Worm (Caenorhabditis elegans): ENCODE measurements around the gene ttr-11.

ttr-11 gene

ce11 chrV:20636855-20637254, 33.7 kb downstream of the ttr-11 start, which contains the start of gene ttr-13:
ttr-13 (minus strand) TSS chrV:20636955.
- TF ChIP-seq nhr-77 (tag; optimal IDR thresholded peaks at IDR 0.05) (no peak), nhr-11 (tag; optimal IDR thresholded peaks at IDR 0.05) (no peak), ceh-82 (tag; optimal IDR thresholded peaks at IDR 0.05) (no peak), ztf-11 (tag; optimal IDR thresholded peaks at IDR 0.05) (no peak), unc-55 (GFP tag; optimal IDR thresholded peaks at IDR 0.05) (no peak), mbf-1 (tag; optimal IDR thresholded peaks at IDR 0.05) (no peak), elt-1 (tag; optimal IDR thresholded peaks at IDR 0.05) (no peak), lin-13 (GFP tag; optimal IDR thresholded peaks at IDR 0.05) (no peak), nhr-25 (tag; optimal IDR thresholded peaks at IDR 0.05) (no peak), alr-1 (tag; optimal IDR thresholded peaks at IDR 0.05) (no peak), aly-2 (tag; optimal IDR thresholded peaks at IDR 0.05) (no peak), ama-1 (optimal IDR thresholded peaks at IDR 0.05) (no peak), dmd-4 (tag; optimal IDR thresholded peaks at IDR 0.05) (no peak), unc-39 (tag; optimal IDR thresholded peaks at IDR 0.05) (no peak), ztf-4 (tag; optimal IDR thresholded peaks at IDR 0.05) (no peak), crh-2 (tag; optimal IDR thresholded peaks at IDR 0.05) (no peak), nhr-6 (tag; optimal IDR thresholded peaks at IDR 0.05) (no peak), elt-3 (tag; optimal IDR thresholded peaks at IDR 0.05) (no peak)

DNA sequence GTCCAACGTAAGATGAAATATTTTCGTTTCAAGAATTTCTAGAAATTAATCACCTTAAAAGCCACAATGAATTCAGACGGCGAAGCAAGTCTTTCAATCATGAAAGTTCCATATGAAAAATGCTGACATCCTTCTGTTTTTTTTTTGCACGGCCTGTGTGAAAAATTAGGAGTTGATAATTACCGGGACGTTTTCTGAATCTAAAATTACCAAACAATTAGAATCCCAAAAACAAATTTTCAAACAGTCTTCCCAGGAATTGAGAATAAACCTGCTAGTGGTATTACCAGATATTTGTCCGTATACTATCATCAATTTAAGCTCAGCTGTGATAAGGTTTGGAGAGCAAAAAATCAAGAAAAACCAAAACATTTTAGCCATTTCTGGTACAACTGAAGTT, 35.2 kb downstream of the ttr-11 start, which contains the start of gene Y44A6B.3:
TSS of gene Y44A6B.3 (minus strand) at position 101 of the 400 bp plus-strand sequence.
- no peak for TF ChIP-seq gmeb-1 (tag; optimal IDR thresholded peaks at IDR 0.05)
- TF ChIP-seq lin-11 (tag; optimal IDR thresholded peaks at IDR 0.05), result no peak
- no peak for TF ChIP-seq nhr-11 (tag; optimal IDR thresholded peaks at IDR 0.05)
- no peak for TF ChIP-seq ztf-4 (tag; optimal IDR thresholded peaks at IDR 0.05)
- no peak for TF ChIP-seq sma-9 (GFP tag; optimal IDR thresholded peaks at IDR 0.05)
- TF ChIP-seq sma-9 (tag; optimal IDR thresholded peaks at IDR 0.05), result no peak
- no peak for TF ChIP-seq lin-39 (tag; optimal IDR thresholded peaks at IDR 0.05)
- no peak for TF ChIP-seq sem-4 (tag; optimal IDR thresholded peaks at IDR 0.05)
- TF ChIP-seq nhr-237 (tag; optimal IDR thresholded peaks at IDR 0.05), result no peak
- TF ChIP-seq sma-3 (GFP tag; optimal IDR thresholded peaks at IDR 0.05), result no peak
- no peak for TF ChIP-seq mab-5 (tag; optimal IDR thresholded peaks at IDR 0.05)
- TF ChIP-seq alr-1 (tag; optimal IDR thresholded peaks at IDR 0.05), result no peak
- TF ChIP-seq C34F6.9 (tag; optimal IDR thresholded peaks at IDR 0.05), result no peak
- TF ChIP-seq unc-62 (GFP tag; optimal IDR thresholded peaks at IDR 0.05), result no peak
- no peak for TF ChIP-seq ztf-1 (GFP tag; conservative IDR thresholded peaks at IDR 0.05)
- TF ChIP-seq aly-2 (tag; optimal IDR thresholded peaks at IDR 0.05), result no peak
- TF ChIP-seq mdl-1 (tag; optimal IDR thresholded peaks at IDR 0.05), result no peak
- TF ChIP-seq nhr-77 (tag; optimal IDR thresholded peaks at IDR 0.05), result no peak
- TF ChIP-seq snpc-4 (tag; optimal IDR thresholded peaks at IDR 0.05), result no peak
- TF ChIP-seq R02D3.7 (tag; optimal IDR thresholded peaks at IDR 0.05), result no peak

DNA sequence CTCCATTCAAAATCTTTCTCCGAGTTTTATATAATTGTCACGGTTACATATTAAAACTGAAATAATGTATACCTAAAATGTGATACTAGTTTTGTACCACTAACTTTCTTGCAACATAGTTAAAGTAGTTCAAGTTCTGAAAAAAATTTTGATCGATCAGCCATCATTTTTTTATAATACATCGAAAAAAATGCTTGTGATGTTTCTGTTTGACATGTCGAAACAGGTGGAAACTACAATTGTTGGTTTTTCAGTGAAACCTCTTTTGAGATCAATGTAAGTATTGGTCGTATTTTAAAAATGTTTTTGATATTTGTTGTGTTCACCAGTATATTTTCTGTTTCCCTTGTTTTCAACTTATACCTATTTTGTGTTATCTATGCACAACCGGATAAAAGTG, 36.2 kb downstream of the ttr-11 start, which contains the start of gene srxa-14:
TSS of gene srxa-14 (plus strand) at position 301 of the 400 bp plus-strand sequence.
- TF ChIP-seq snpc-4 (tag; optimal IDR thresholded peaks at IDR 0.05) (no peak), sma-3 (GFP tag; optimal IDR thresholded peaks at IDR 0.05) (no peak), nhr-11 (tag; optimal IDR thresholded peaks at IDR 0.05) (no peak), nhr-129 (tag; optimal IDR thresholded peaks at IDR 0.05) (no peak), nhr-21 (tag; optimal IDR thresholded peaks at IDR 0.05) (no peak), sma-9 (GFP tag; optimal IDR thresholded peaks at IDR 0.05) (no peak), sma-9 (tag; optimal IDR thresholded peaks at IDR 0.05) (no peak), elt-3 (tag; optimal IDR thresholded peaks at IDR 0.05) (no peak), Y55F3AM.14 (GFP tag; optimal IDR thresholded peaks at IDR 0.05) (no peak), nhr-12 (tag; optimal IDR thresholded peaks at IDR 0.05) (no peak), nhr-25 (tag; optimal IDR thresholded peaks at IDR 0.05) (no peak), ZK546.5 (tag; optimal IDR thresholded peaks at IDR 0.05) (no peak), egl-27 (tag; optimal IDR thresholded peaks at IDR 0.05) (no peak), elt-1 (tag; optimal IDR thresholded peaks at IDR 0.05) (no peak), nhr-77 (tag; optimal IDR thresholded peaks at IDR 0.05) (no peak), unc-62 (GFP tag; optimal IDR thresholded peaks at IDR 0.05) (no peak), R02D3.7 (tag; optimal IDR thresholded peaks at IDR 0.05) (no peak), F13H6.1 (tag; optimal IDR thresholded peaks at IDR 0.05) (no peak), C34F6.9 (tag; optimal IDR thresholded peaks at IDR 0.05) (no peak)

All from whole organism, L2 larva.